Worm (Caenorhabditis elegans) whole organism, dauer: ENCODE results near the gene acr-12.

Experiments
- unc-62 ChIP-seq: sonication (generic microtip); optimal IDR thresholded peaks from 2 replicates; lab custom pipeline; 2017; ENCODE audit warnings: missing biosample characterization, missing genetic modification reagents, missing genetic modification characterization

Gene acr-12

ce11 chrX:13518861-13519713 is 13.6 kb upstream of the acr-12 start, which contains the start of the genes cdk-4 and F18H3.1:
TSS of gene cdk-4 (minus strand) at chrX:13518911.
TSS of gene F18H3.1 (plus strand) at chrX:13519663.
- TF ChIP-seq unc-62 (GFP tag; lab: Kevin White, UChicago), result no peak

ce11 chrX:13525094-13525493 is 7.6 kb upstream of the acr-12 start:
- no peak for TF ChIP-seq unc-62 (GFP tag; lab: Kevin White, UChicago)

ce11 chrX:13526219-13527218 is 6.1 kb upstream of the acr-12 start:
- no peak for TF ChIP-seq unc-62 (GFP tag; lab: Kevin White, UChicago)

ce11 chrX:13527347-13528092 is 5.1 kb upstream of the acr-12 start, which contains the start of gene pab-2:
TSS of gene pab-2 (minus strand) at chrX:13527415.
- no peak for TF ChIP-seq unc-62 (GFP tag; lab: Kevin White, UChicago)

DNA sequence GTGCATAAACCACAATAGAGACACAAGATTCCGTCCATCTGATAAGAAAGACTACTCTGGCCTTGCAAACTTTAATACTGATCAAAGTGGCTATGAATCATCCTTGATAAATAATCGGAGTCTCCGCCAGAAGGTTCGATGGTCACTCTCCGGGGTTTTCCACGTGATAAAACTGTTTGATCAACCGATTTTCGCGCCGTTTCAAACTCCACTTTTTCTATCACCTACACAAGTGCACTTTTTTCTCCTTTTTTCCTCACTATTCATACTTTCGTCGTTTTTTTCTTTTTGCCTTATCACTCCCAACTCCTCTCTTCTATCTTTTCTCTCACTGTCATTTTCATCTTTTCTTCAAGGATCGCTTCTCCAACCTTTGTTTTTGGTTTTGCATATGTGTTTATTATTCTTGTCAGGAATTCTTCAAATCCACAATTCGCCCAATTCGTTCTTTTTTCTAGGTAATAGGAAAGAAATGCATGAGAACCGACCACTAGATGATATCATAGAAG is 4.0 kb upstream of the acr-12 start, which contains the start of gene F18H3.4:
Gene F18H3.4, plus strand, starts transcription at position 459 of the 509 bp plus-strand sequence.
- no peak for TF ChIP-seq unc-62 (GFP tag; lab: Kevin White, UChicago)

ce11 chrX:13530015-13530778 is 2.5 kb upstream of the acr-12 start:
- TF ChIP-seq unc-62 (GFP tag; lab: Kevin White, UChicago), result no peak

DNA sequence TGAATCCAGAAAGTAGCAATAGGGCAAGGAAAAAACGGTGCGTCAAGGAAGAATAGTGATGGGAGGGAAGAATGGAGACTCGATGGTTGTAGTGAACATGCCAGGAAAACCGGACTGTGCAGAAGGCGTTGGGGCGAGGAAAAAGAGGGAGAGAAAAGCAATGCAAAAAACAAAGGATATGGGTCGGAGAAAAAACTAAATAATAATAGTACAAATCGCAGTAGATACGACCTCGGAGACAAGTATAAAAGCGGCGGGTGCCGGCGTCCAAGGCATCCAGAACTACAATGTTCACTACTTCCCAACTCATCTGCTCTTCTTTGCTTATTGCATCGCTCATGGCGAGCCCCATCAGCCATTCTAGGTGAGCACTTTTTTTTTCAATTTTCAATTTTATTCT is 4.1 kb downstream of the acr-12 start, which contains the start of gene R01E6.5:
Gene R01E6.5, plus strand, starts transcription at position 301 of the 400 bp plus-strand sequence.
- TF ChIP-seq unc-62 (GFP tag; lab: Kevin White, UChicago), result no peak

ce11 chrX:13539701-13540100 is 7.0 kb downstream of the acr-12 start:
- no peak for TF ChIP-seq unc-62 (GFP tag; lab: Kevin White, UChicago)

ce11 chrX:13541335-13541734 is 8.7 kb downstream of the acr-12 start:
- no peak for TF ChIP-seq unc-62 (GFP tag; lab: Kevin White, UChicago)

DNA sequence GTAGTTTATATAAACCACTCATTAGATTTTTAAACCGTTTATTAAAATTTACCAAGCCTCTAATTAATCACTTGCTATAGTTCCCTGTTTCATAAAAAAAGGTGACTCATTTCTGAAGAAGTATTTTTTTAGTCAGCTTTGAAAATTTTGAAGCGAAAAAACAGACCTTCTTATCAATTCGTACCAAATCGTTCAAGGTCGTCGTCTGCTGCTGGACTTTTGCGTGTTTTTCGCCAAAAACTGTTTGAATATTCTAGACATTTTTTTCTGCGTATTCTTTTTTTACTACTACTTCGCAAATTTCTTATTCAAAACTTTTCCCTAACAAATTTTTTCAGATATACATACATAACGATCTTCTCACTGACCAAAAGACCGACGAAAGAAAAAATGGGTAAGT is 9.6 kb downstream of the acr-12 start, which contains the start of gene cah-4:
Gene cah-4, plus strand, starts transcription at position 339 of the 400 bp plus-strand sequence.
- no peak for TF ChIP-seq unc-62 (GFP tag; lab: Kevin White, UChicago)

- no peak for TF ChIP-seq unc-62 (GFP tag; lab: Kevin White, UChicago)
Observed at ce11 chrX:13542757-13543156, 10.1 kb downstream of the acr-12 start.

DNA sequence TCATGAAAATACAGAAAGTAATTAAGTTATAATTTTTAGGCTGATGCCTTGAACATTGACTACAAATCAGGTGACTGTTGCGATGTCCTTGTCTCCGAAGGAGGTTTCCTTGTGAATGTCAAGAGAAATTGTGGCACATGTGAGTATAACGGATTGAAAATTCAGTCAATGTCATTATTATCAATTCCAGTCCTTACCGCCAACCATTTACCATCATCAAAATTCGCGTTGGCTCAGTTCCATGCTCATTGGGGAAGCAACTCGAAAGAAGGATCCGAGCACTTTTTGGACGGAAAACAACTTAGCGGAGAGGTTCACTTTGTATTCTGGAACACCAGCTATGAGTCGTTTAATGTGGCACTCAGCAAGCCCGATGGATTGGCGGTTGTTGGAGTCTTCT is 10.7 kb downstream of the acr-12 start:
- TF ChIP-seq unc-62 (GFP tag; lab: Kevin White, UChicago), result no peak

DNA sequence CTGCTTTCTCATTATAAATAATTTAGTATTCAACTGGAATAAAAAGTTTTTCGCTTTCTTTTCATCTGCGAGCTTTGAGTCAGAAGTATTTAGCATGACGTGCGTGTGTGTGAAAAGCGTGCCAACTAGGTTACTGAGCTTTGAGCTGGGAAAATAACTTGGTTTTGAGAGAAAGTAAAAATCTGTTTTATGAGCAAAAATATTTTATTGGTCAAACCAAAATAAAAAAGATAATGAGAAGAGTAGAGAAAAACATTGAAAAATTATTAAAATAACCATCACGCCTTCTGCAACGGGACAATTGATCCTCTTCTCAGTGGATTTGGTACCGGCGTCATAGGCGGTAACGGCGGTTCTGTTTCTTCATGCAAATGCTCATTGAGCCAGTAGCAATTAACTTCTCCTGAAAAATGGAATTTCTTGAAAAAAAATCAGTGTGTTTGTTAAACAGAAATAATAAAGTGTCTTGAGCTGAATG is 11.9 kb downstream of the acr-12 start:
- TF ChIP-seq unc-62 (GFP tag; lab: Kevin White, UChicago), result no peak

- no peak for TF ChIP-seq unc-62 (GFP tag; lab: Kevin White, UChicago)
Observed at ce11 chrX:13550890-13551289, 18.2 kb downstream of the acr-12 start, which contains the start of gene odr-1. TSS of gene odr-1 (minus strand) at chrX:13550990.
